Worm (Caenorhabditis elegans): ENCODE results near the gene C14A4.6.

DNA sequence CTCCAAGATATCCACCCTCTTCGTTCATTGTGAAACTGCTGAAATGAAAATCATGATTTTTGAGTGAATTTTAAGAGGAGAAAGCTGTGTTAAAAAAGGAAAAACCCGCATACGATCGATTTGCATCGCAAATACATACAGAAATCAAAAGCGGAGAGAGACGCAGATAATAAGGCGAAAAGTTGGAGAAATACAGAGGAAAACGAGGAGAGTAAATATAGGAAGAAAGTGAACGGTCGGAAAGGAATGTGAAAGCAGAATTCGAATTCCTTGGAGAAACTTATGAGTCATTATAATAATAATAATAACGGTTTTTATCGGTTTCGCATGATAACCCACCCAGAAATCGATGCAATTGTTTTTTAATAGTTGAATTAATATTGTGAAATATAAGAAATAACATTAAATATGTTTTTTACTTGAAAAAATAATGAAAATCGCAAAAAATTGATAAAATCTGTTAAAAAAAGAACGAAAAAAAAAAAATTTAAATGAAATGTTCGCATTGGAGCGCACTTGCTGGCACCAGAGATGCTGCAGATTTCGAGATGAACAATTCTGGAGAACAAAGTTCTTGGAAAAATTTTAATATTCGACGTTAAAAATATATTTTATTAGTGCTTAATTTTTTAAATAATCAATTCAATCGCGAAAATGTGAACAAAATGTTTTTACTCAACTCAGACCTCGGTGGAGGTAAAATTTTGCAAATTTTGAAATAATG, 12.8 kb upstream of the C14A4.6 start, which contains the start of gene ccm-3:
- no peak for TF ChIP-seq ceh-18 (tag; optimal IDR thresholded peaks at IDR 0.05)
- TF ChIP-seq ama-1 (optimal IDR thresholded peaks at IDR 0.05) = no peak
- TF ChIP-seq zip-5 (tag; optimal IDR thresholded peaks at IDR 0.05) = no peak

Measured in whole organism, late embryonic.